Fruit fly (Drosophila melanogaster): ENCODE data around the gene wol.

wol gene

dm6 chr2L:8346260-8346659 is 43.5 kb upstream of the wol start, which contains the start of gene CG7778 (continued):
- TF ChIP-seq CG10321 (GFP tag; IDR thresholded peaks at IDR 0.05) = peak; percentile 46; the same call in 1 of the 2 replicates
- TF ChIP-seq CG4282 (GFP tag; optimal IDR thresholded peaks at IDR 0.05) = no peak
- peak; percentile 48 for TF ChIP-seq exex (tag; optimal IDR thresholded peaks at IDR 0.05)
- no peak for TF ChIP-seq CG13894 (tag; optimal IDR thresholded peaks at IDR 0.05)
- no peak for TF ChIP-seq CG12219 (GFP tag; optimal IDR thresholded peaks at IDR 0.05)
- TF ChIP-seq CG3163 (GFP tag; optimal IDR thresholded peaks at IDR 0.05) = peak; percentile 94
- TF ChIP-seq Antp (GFP tag; optimal IDR thresholded peaks at IDR 0.05) = no peak
- no peak for TF ChIP-seq CG7372 (GFP tag; IDR thresholded peaks at IDR 0.05)
- no peak for TF ChIP-seq repo (GFP tag; optimal IDR thresholded peaks at IDR 0.05)
- peak; percentile 44 for TF ChIP-seq CG7745 (tag; optimal IDR thresholded peaks at IDR 0.05)
- 0 out of 2 replicates have a peak, but pooled peaks have one; percentile 26 for TF ChIP-seq vvl (GFP tag; IDR thresholded peaks at IDR 0.05)
- no peak for TF ChIP-seq crp (GFP tag; optimal IDR thresholded peaks at IDR 0.05)
- no peak for TF ChIP-seq CG7271 (tag; optimal IDR thresholded peaks at IDR 0.05)
- TF ChIP-seq Trl (optimal IDR thresholded peaks at IDR 0.05) = peak; percentile 60 to 65
- no peak for TF ChIP-seq Trl (GFP tag; optimal IDR thresholded peaks at IDR 0.05)
- TF ChIP-seq stc (GFP tag; IDR thresholded peaks at IDR 0.05) = peak; percentile 30; the same call in 1 of the 2 replicates
- peak; percentile 65 for TF ChIP-seq CG1832 (GFP tag; optimal IDR thresholded peaks at IDR 0.05)
- TF ChIP-seq CG16815 (GFP tag; optimal IDR thresholded peaks at IDR 0.05) = no peak

dm6 chr2L:8344536-8344935 is 41.8 kb upstream of the wol start:
- no peak for TF ChIP-seq ttk (GFP tag; IDR thresholded peaks at IDR 0.05)
- peak; percentile 16 for TF ChIP-seq Deaf1 (tag; optimal IDR thresholded peaks at IDR 0.05)
- TF ChIP-seq unc-4 (GFP tag; IDR thresholded peaks at IDR 0.05; ENCODE audit: partially characterized antibody) = no peak
- peak; percentile 14 for TF ChIP-seq Hey (tag; optimal IDR thresholded peaks at IDR 0.05)
- TF ChIP-seq exex (tag; optimal IDR thresholded peaks at IDR 0.05) = peak; percentile 96
- peak; percentile 27 for TF ChIP-seq HmgZ (tag; optimal IDR thresholded peaks at IDR 0.05)
- TF ChIP-seq B-H2 (GFP tag; optimal IDR thresholded peaks at IDR 0.05) = peak; percentile 18
- peak; percentile 51 for TF ChIP-seq sug (tag; optimal IDR thresholded peaks at IDR 0.05)
- peak in 1 of 2 experiments; percentile 68 for TF ChIP-seq Hr78 (GFP tag; optimal IDR thresholded peaks at IDR 0.05)
- no peak for TF ChIP-seq Nf-YA (GFP tag; IDR thresholded peaks at IDR 0.05)
- peak; percentile 83 for TF ChIP-seq grn (GFP tag; optimal IDR thresholded peaks at IDR 0.05)
- no peak for TF ChIP-seq Kr (GFP tag; optimal IDR thresholded peaks at IDR 0.05)
- TF ChIP-seq chinmo (GFP tag; IDR thresholded peaks at IDR 0.05; ENCODE audit: partially characterized antibody) = 0 out of 4 replicates have a peak, but pooled peaks have one; percentile 37
- TF ChIP-seq D19B (GFP tag; optimal IDR thresholded peaks at IDR 0.05) = peak; percentile 48
- TF ChIP-seq BtbVII (GFP tag; optimal IDR thresholded peaks at IDR 0.05) = peak; percentile 2
- peak; percentile 74 for TF ChIP-seq CG5180 (GFP tag; optimal IDR thresholded peaks at IDR 0.05)
- TF ChIP-seq CG34376 (GFP tag; optimal IDR thresholded peaks at IDR 0.05) = peak; percentile 78
- TF ChIP-seq lab (GFP tag; optimal IDR thresholded peaks at IDR 0.05) = peak; percentile 39

- TF ChIP-seq CG4424 (GFP tag; optimal IDR thresholded peaks at IDR 0.05) (no peak), sens (GFP tag) (peak; percentile 11)
Observed at dm6 chr2L:8342395-8342794, 39.6 kb upstream of the wol start, which contains the start of gene CG14273. CG14273 (plus strand) TSS chr2L:8342695.
